Worm (Caenorhabditis elegans) whole organism, midembryonic: ENCODE data around the gene Y48A6B.7.

Experiments used
- cog-1 ChIP-seq: sonication (generic microtip); optimal IDR thresholded peaks from 2 replicates; lab custom pipeline; 2016; ENCODE audit warnings: missing genetic modification characterization, missing compliant biosample characterization
- klf-2 ChIP-seq: fragments of 200-800 bp; sonication (Bioruptor generic); conservative IDR thresholded peaks from 2 replicates; pipeline ENCODE4 v1.3.6; 2022; ENCODE audit warnings: missing genetic modification reagents, missing genetic modification characterization, missing compliant biosample characterization
- med-1 ChIP-seq: sonication (generic microtip); optimal IDR thresholded peaks from 2 replicates; lab custom pipeline; 2017; ENCODE audit warnings: missing genetic modification characterization, mild to moderate bottlenecking, missing compliant biosample characterization, antibody characterized with exemption, missing genetic modification reagents; ENCODE audit not compliant: insufficient read depth
- ref-1 ChIP-seq: fragments of 200-800 bp; sonication (Bioruptor generic); conservative IDR thresholded peaks from 2 replicates; pipeline ENCODE4 v1.3.6; 2022; ENCODE audit warnings: missing genetic modification reagents, missing genetic modification characterization, missing compliant biosample characterization
- tab-1 ChIP-seq: fragments of 200-800 bp; sonication (Bioruptor generic); IDR thresholded peaks from 2 replicates; pipeline ENCODE4 v1.3.6; 2022; ENCODE audit warnings: missing genetic modification characterization, missing compliant biosample characterization
- ztf-23 ChIP-seq: fragments of 200-800 bp; sonication (Bioruptor generic); IDR thresholded peaks from 2 replicates; pipeline ENCODE4 v1.3.6; 2022; ENCODE audit warnings: missing genetic modification reagents, missing genetic modification characterization, missing compliant biosample characterization
- ztf-29 ChIP-seq: fragments of 200-800 bp; sonication (Bioruptor generic); IDR thresholded peaks from 2 replicates; pipeline ENCODE4 v1.3.6; 2022; ENCODE audit warnings: missing genetic modification reagents, missing genetic modification characterization, missing compliant biosample characterization

ce11 chrIII:10985559-10986036 is 40.8 kb downstream of the Y48A6B.7 start, which contains the start of gene col-93:
- no peak for TF ChIP-seq klf-2
- TF ChIP-seq ztf-23 (GFP tag; lab: Robert Waterston, UW): no peak
- no peak for TF ChIP-seq med-1 (GFP tag; lab: Kevin White, UChicago)
- TF ChIP-seq ztf-29 (GFP tag; lab: Robert Waterston, UW): no peak
- TF ChIP-seq ref-1 (GFP tag; lab: Robert Waterston, UW): no peak
- no peak for TF ChIP-seq tab-1 (GFP tag; lab: Robert Waterston, UW)
- no peak for TF ChIP-seq cog-1 (tag; lab: Kevin White, UChicago)
